Fruit fly (Drosophila melanogaster) whole organism, embryonic: Measurements from ENCODE around the gene CG31800.

Experiments used
- Atf6 ChIP-seq: fragments of 200-800 bp; sonication (Bioruptor generic); IDR thresholded peaks from 2 replicates; pipeline ENCODE4 v1.3.6; 2022; ENCODE audit warnings: missing biosample characterization, missing genetic modification characterization
- C15 ChIP-seq: fragments of 200-800 bp; sonication (Bioruptor generic); IDR thresholded peaks from 3 replicates; pipeline ENCODE4 v1.3.6; 2022; ENCODE audit warnings: missing biosample characterization, missing genetic modification characterization
- CG10565 ChIP-seq: fragments of 200-800 bp; sonication (Bioruptor generic); optimal IDR thresholded peaks from 3 replicates; lab custom pipeline; 2016; ENCODE audit warnings: missing biosample characterization, mild to moderate bottlenecking, missing genetic modification characterization
- CG11247 ChIP-seq: fragments of 200-800 bp; sonication (Bioruptor generic); IDR thresholded peaks from 2 replicates; pipeline ENCODE4 v1.3.6; 2022; ENCODE audit warnings: missing biosample characterization, missing genetic modification characterization
- CG11398 ChIP-seq: fragments of 200-800 bp; sonication (Bioruptor generic); optimal IDR thresholded peaks from 2 replicates; lab custom pipeline; 2016; ENCODE audit warnings: missing biosample characterization, missing genetic modification characterization
- CG11560 ChIP-seq: fragments of 200-800 bp; sonication (Bioruptor generic); IDR thresholded peaks from 3 replicates; pipeline ENCODE4 v1.3.6; 2022; ENCODE audit warnings: missing biosample characterization, missing genetic modification characterization
- CG11696 ChIP-seq: fragments of 200-800 bp; sonication (Bioruptor generic); IDR thresholded peaks from 2 replicates; pipeline ENCODE4 v1.3.6; 2022; ENCODE audit warnings: missing biosample characterization, missing genetic modification characterization
- CG12104 ChIP-seq: fragments of 200-800 bp; sonication (Bioruptor generic); optimal IDR thresholded peaks from 3 replicates; lab custom pipeline; 2016; ENCODE audit warnings: missing biosample characterization, missing genetic modification characterization
- CG15011 ChIP-seq: fragments of 200-800 bp; sonication (Bioruptor generic); optimal IDR thresholded peaks from 3 replicates; lab custom pipeline; 2018; ENCODE audit warnings: missing biosample characterization, mild to moderate bottlenecking, missing genetic modification characterization
- CG1602 ChIP-seq: fragments of 200-800 bp; sonication (Bioruptor generic); optimal IDR thresholded peaks from 3 replicates; lab custom pipeline; 2016; ENCODE audit warnings: missing biosample characterization, missing genetic modification characterization
- CG1792 ChIP-seq: fragments of 200-800 bp; sonication (Bioruptor generic); optimal IDR thresholded peaks from 2 replicates; lab custom pipeline; 2016; ENCODE audit warnings: missing biosample characterization, missing genetic modification characterization
- CG18262 ChIP-seq: fragments of 200-800 bp; optimal IDR thresholded peaks from 3 replicates; lab custom pipeline; 2019; ENCODE audit warnings: missing biosample characterization, mild to moderate bottlenecking, missing genetic modification characterization, moderate library complexity
- CG18476 ChIP-seq: fragments of 200-800 bp; sonication (Bioruptor generic); optimal IDR thresholded peaks from 2 replicates; lab custom pipeline; 2016; ENCODE audit warnings: missing biosample characterization, mild to moderate bottlenecking, missing genetic modification characterization
- CG2678 ChIP-seq: fragments of 200-800 bp; sonication (Bioruptor generic); optimal IDR thresholded peaks from 3 replicates; lab custom pipeline; 2019; ENCODE audit warnings: missing biosample characterization, mild to moderate bottlenecking, missing genetic modification characterization, moderate library complexity
- CG2875 ChIP-seq: fragments of 200-800 bp; sonication (Bioruptor generic); optimal IDR thresholded peaks from 2 replicates; lab custom pipeline; 2017; ENCODE audit warnings: missing biosample characterization, mild to moderate bottlenecking, missing genetic modification characterization, missing genetic modification reagents
- CG30431 ChIP-seq: fragments of 200-800 bp; sonication (Bioruptor generic); optimal IDR thresholded peaks from 2 replicates; lab custom pipeline; 2017; ENCODE audit warnings: missing biosample characterization, missing genetic modification characterization
- CG6175 ChIP-seq: fragments of 200-800 bp; sonication (Bioruptor generic); IDR thresholded peaks from 3 replicates; pipeline ENCODE4 v1.3.6; 2022; ENCODE audit warnings: missing biosample characterization, missing genetic modification characterization
- CG7372 ChIP-seq: fragments of 200-800 bp; sonication (Bioruptor generic); IDR thresholded peaks from 2 replicates; pipeline ENCODE4 v1.3.6; 2022; ENCODE audit warnings: missing biosample characterization, missing genetic modification characterization
- CG9727 ChIP-seq: fragments of 200-800 bp; sonication (Bioruptor generic); optimal IDR thresholded peaks from 3 replicates; lab custom pipeline; 2017; ENCODE audit warnings: missing biosample characterization, mild to moderate bottlenecking, missing genetic modification characterization
- CG9876 ChIP-seq: fragments of 200-800 bp; sonication (Bioruptor generic); optimal IDR thresholded peaks from 2 replicates; lab custom pipeline; 2016; ENCODE audit warnings: missing biosample characterization, missing genetic modification characterization
- CTCF ChIP-seq: fragments of 200-800 bp; sonication (Bioruptor generic); optimal IDR thresholded peaks from 2 replicates; lab custom pipeline; 2017; ENCODE audit warnings: missing biosample characterization, mild to moderate bottlenecking, missing genetic modification characterization, moderate library complexity
- Dek ChIP-seq: fragments of 200-800 bp; sonication (Bioruptor generic); optimal IDR thresholded peaks from 3 replicates; lab custom pipeline; 2019; ENCODE audit warnings: missing biosample characterization, mild to moderate bottlenecking, missing genetic modification characterization, moderate library complexity
- ERR ChIP-seq: fragments of 200-800 bp; sonication (Bioruptor generic); optimal IDR thresholded peaks from 2 replicates; lab custom pipeline; 2016; ENCODE audit warnings: missing biosample characterization, missing genetic modification characterization
- Fer1 ChIP-seq: fragments of 200-800 bp; sonication (Bioruptor generic); optimal IDR thresholded peaks from 2 replicates; lab custom pipeline; 2017; ENCODE audit warnings: missing biosample characterization, mild to moderate bottlenecking, missing genetic modification characterization
- Fer3 ChIP-seq: fragments of 200-800 bp; sonication (Bioruptor generic); optimal IDR thresholded peaks from 2 replicates; lab custom pipeline; 2018; ENCODE audit warnings: missing biosample characterization, mild to moderate bottlenecking, missing genetic modification characterization, moderate library complexity
- Hand ChIP-seq: fragments of 200-800 bp; sonication (Bioruptor generic); optimal IDR thresholded peaks from 2 replicates; lab custom pipeline; 2017; ENCODE audit warnings: mild to moderate bottlenecking, missing biosample characterization, missing genetic modification reagents, missing genetic modification characterization
- Hr78 ChIP-seq, 2 experiments: fragments of 200-800 bp in 1 of 2; fragments of >200 bp in 1 of 2; sonication (Bioruptor generic) in 1 of 2; optimal IDR thresholded peaks; 2 replicates each; lab custom pipeline; 2017 to 2019; ENCODE audit warnings: missing biosample characterization in 2 of 2, missing genetic modification characterization in 2 of 2, mild to moderate bottlenecking in 1 of 2, moderate library complexity in 1 of 2
- Jarid2 ChIP-seq: fragments of 200-800 bp; sonication (Bioruptor generic); optimal IDR thresholded peaks from 3 replicates; lab custom pipeline; 2017; ENCODE audit warnings: mild to moderate bottlenecking, missing biosample characterization, missing genetic modification reagents, missing genetic modification characterization
- MESR4 ChIP-seq: fragments of 200-800 bp; sonication (Bioruptor generic); optimal IDR thresholded peaks from 2 replicates; lab custom pipeline; 2018; ENCODE audit warnings: missing biosample characterization, mild to moderate bottlenecking, missing genetic modification characterization, moderate library complexity
- Med ChIP-seq: fragments of 200-800 bp; sonication (Bioruptor generic); peaks from one replicate; lab custom pipeline; 2016; ENCODE audit warnings: missing biosample characterization, missing genetic modification characterization, mild to moderate bottlenecking, inconsistent platforms, moderate library complexity
- Poxn ChIP-seq: fragments of 200-800 bp; sonication (Bioruptor generic); IDR thresholded peaks from 2 replicates; pipeline ENCODE4 v1.3.6; 2022; ENCODE audit warnings: missing biosample characterization, missing genetic modification characterization
- cad ChIP-seq: fragments of >200 bp; optimal IDR thresholded peaks from 2 replicates; lab custom pipeline; 2017; ENCODE audit warnings: missing biosample characterization, missing genetic modification characterization
- cwo ChIP-seq: fragments of 200-800 bp; sonication (Bioruptor generic); optimal IDR thresholded peaks from 3 replicates; lab custom pipeline; 2017; ENCODE audit warnings: missing biosample characterization, missing genetic modification characterization, mild to moderate bottlenecking, moderate library complexity, missing genetic modification reagents
- dan ChIP-seq: fragments of 200-800 bp; sonication (Bioruptor generic); IDR thresholded peaks from 2 replicates; pipeline ENCODE4 v1.3.6; 2022; ENCODE audit warnings: missing biosample characterization, missing genetic modification characterization
- dati ChIP-seq: fragments of 200-800 bp; sonication (Bioruptor generic); IDR thresholded peaks from 2 replicates; pipeline ENCODE4 v1.3.6; 2022; ENCODE audit warnings: missing biosample characterization, missing genetic modification characterization
- dmrt11E ChIP-seq: fragments of 200-800 bp; sonication (Bioruptor generic); optimal IDR thresholded peaks from 3 replicates; lab custom pipeline; 2018; ENCODE audit warnings: missing biosample characterization, mild to moderate bottlenecking, missing genetic modification characterization, moderate library complexity
- dmrt99B ChIP-seq: fragments of 200-800 bp; sonication (Bioruptor generic); optimal IDR thresholded peaks from 2 replicates; lab custom pipeline; 2018; ENCODE audit warnings: missing biosample characterization, mild to moderate bottlenecking, missing genetic modification characterization, moderate library complexity
- grau ChIP-seq: fragments of 200-800 bp; optimal IDR thresholded peaks from 3 replicates; lab custom pipeline; 2019; ENCODE audit warnings: missing biosample characterization, mild to moderate bottlenecking, missing genetic modification characterization, moderate library complexity
- grn ChIP-seq: fragments of 200-800 bp; sonication (Bioruptor generic); optimal IDR thresholded peaks from 3 replicates; lab custom pipeline; 2017; ENCODE audit warnings: missing biosample characterization, missing genetic modification characterization
- kay ChIP-seq: fragments of 200-800 bp; sonication (Bioruptor generic); optimal IDR thresholded peaks from 2 replicates; lab custom pipeline; 2016; ENCODE audit warnings: missing biosample characterization, missing genetic modification characterization
- lbe ChIP-seq: fragments of 200-800 bp; sonication (Bioruptor generic); optimal IDR thresholded peaks from 2 replicates; lab custom pipeline; 2016; ENCODE audit warnings: missing biosample characterization, mild to moderate bottlenecking, missing genetic modification characterization
- lilli ChIP-seq: fragments of 200-800 bp; sonication (Bioruptor generic); optimal IDR thresholded peaks from 3 replicates; lab custom pipeline; 2016; ENCODE audit warnings: missing biosample characterization, missing genetic modification characterization
- lmd ChIP-seq: fragments of 200-800 bp; sonication (Bioruptor generic); IDR thresholded peaks from 2 replicates; pipeline ENCODE4 v1.3.6; 2022; ENCODE audit warnings: missing biosample characterization, missing genetic modification characterization
- mld ChIP-seq: fragments of 200-800 bp; sonication (Bioruptor generic); IDR thresholded peaks from 3 replicates; pipeline ENCODE4 v1.3.6; 2022; ENCODE audit warnings: missing biosample characterization, missing genetic modification characterization; ENCODE audit not compliant: partially characterized antibody
- nerfin-1 ChIP-seq: fragments of 200-800 bp; sonication (Bioruptor generic); optimal IDR thresholded peaks from 3 replicates; lab custom pipeline; 2019; ENCODE audit warnings: missing biosample characterization, mild to moderate bottlenecking, missing genetic modification characterization, moderate library complexity
- slp2 ChIP-seq: fragments of 200-800 bp; sonication (Bioruptor generic); optimal IDR thresholded peaks from 2 replicates; lab custom pipeline; 2016; ENCODE audit warnings: missing biosample characterization, missing genetic modification characterization
- sob ChIP-seq: fragments of 200-800 bp; sonication (Bioruptor generic); IDR thresholded peaks from 2 replicates; pipeline ENCODE4 v1.3.6; 2022; ENCODE audit warnings: missing biosample characterization, missing genetic modification characterization
- sug ChIP-seq: fragments of 200-800 bp; optimal IDR thresholded peaks from 2 replicates; lab custom pipeline; 2019; ENCODE audit warnings: missing biosample characterization, mild to moderate bottlenecking, missing genetic modification characterization, moderate library complexity
- trem ChIP-seq: fragments of 200-800 bp; optimal IDR thresholded peaks from 3 replicates; lab custom pipeline; 2019; ENCODE audit warnings: missing biosample characterization, mild to moderate bottlenecking, missing genetic modification characterization, moderate library complexity
- ttk ChIP-seq: fragments of 200-800 bp; sonication (Bioruptor generic); IDR thresholded peaks from 2 replicates; pipeline ENCODE4 v2.1.2; 2022; ENCODE audit warnings: missing biosample characterization, missing genetic modification characterization
- vnd ChIP-seq: fragments of 200-800 bp; sonication (Bioruptor generic); IDR thresholded peaks from 3 replicates; pipeline ENCODE4 v1.3.6; 2022; ENCODE audit warnings: missing biosample characterization, missing genetic modification characterization; ENCODE audit not compliant: partially characterized antibody
- z ChIP-seq: fragments of 200-800 bp; sonication (Bioruptor generic); IDR thresholded peaks from 3 replicates; pipeline ENCODE4 v1.3.6; 2022; ENCODE audit warnings: missing biosample characterization, missing genetic modification characterization

The CG31800 gene

DNA sequence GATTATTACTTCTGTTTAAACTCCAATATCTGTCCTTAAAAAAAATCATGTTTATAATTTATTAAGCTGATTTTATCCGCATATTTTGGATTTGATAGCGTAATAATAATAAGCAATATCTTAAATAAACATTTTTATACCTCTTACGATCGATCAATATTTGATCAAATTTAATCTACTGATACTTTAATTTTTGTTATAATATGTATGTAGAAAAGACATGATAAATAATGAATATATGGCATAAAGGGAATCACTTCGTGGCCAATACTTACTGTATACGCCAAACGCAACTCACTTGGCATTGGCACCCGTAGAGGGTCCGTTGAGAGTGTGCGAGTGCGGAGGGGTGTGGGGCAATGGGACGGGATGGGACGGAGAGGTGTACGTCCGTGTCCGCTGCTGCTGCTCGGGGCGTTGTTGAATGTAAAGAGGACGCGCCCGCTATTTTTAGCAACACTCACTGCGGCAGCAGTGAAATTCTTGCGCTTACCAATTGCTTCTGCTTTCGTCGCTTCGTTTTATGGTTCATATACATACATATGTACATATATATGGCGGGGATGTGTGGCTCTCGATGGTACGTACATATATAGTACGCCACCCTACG is 1.8 kb upstream of the CG31800 start (continued):
- TF ChIP-seq grau (tag; lab: Kevin White, UChicago), result peak; percentile 79
- TF ChIP-seq dmrt11E (tag; lab: Kevin White, UChicago), result no peak
- TF ChIP-seq CG6175 (GFP tag; lab: Robert Waterston, UW), result 0 out of 3 replicates have a peak, but pooled peaks have one; percentile 21
- no peak for TF ChIP-seq CG10565 (GFP tag; lab: Kevin White, UChicago)
- TF ChIP-seq slp2, result no peak
- no peak for TF ChIP-seq Poxn
- TF ChIP-seq lilli (GFP tag; lab: Kevin White, UChicago), result peak; percentile 26
- TF ChIP-seq Hand (GFP tag; lab: Kevin White, UChicago), result no peak
- peak; percentile 18 for TF ChIP-seq CG18262 (tag; lab: Kevin White, UChicago)
- no peak for TF ChIP-seq CG11560 (tag; lab: Robert Waterston, UW)
- TF ChIP-seq CG9727, result peak; percentile 22
- peak; percentile 5 for TF ChIP-seq Dek
- TF ChIP-seq Fer1 (GFP tag; lab: Kevin White, UChicago), result peak; percentile 10
- TF ChIP-seq sug (tag; lab: Kevin White, UChicago), result no peak
- TF ChIP-seq CG30431, result no peak
- no peak for TF ChIP-seq CG11398
- peak; percentile 14 for TF ChIP-seq cwo (GFP tag; lab: Kevin White, UChicago)
- TF ChIP-seq trem (tag; lab: Kevin White, UChicago), result no peak
- no peak for TF ChIP-seq lmd
- TF ChIP-seq dmrt99B (tag; lab: Kevin White, UChicago), result peak; percentile 4
- no peak for TF ChIP-seq nerfin-1 (tag; lab: Kevin White, UChicago)
- no peak for TF ChIP-seq sob (GFP tag; lab: Robert Waterston, UW)
- TF ChIP-seq CG2678 (tag; lab: Kevin White, UChicago), result peak; percentile 58
- no peak for TF ChIP-seq CG1792 (GFP tag; lab: Kevin White, UChicago)
- no peak for TF ChIP-seq lbe (GFP tag; lab: Kevin White, UChicago)
- TF ChIP-seq MESR4 (GFP tag; lab: Kevin White, UChicago), result no peak
- TF ChIP-seq C15, result no peak
- TF ChIP-seq ttk, result no peak
- TF ChIP-seq Hr78 (GFP tag; optimal IDR thresholded peaks at IDR 0.05; lab: Kevin White, UChicago), result no peak
- peak; percentile 1 for TF ChIP-seq cad
- no peak for TF ChIP-seq CG9876 (GFP tag; lab: Kevin White, UChicago)
- no peak for TF ChIP-seq CG11247 (GFP tag; lab: Robert Waterston, UW)
- no peak for TF ChIP-seq Jarid2
- TF ChIP-seq CG12104 (GFP tag; lab: Kevin White, UChicago), result no peak
- TF ChIP-seq CTCF (GFP tag; lab: Kevin White, UChicago), result no peak
- TF ChIP-seq CG18476, result no peak
- TF ChIP-seq CG2875 (GFP tag; lab: Kevin White, UChicago), result no peak
- no peak for TF ChIP-seq CG1602 (GFP tag; lab: Kevin White, UChicago)
- TF ChIP-seq dan, result no peak
- no peak for TF ChIP-seq grn (GFP tag; lab: Kevin White, UChicago)
- no peak for TF ChIP-seq CG7372 (GFP tag; lab: Robert Waterston, UW)
- TF ChIP-seq kay (GFP tag; lab: Kevin White, UChicago), result no peak
- no peak for TF ChIP-seq dati (GFP tag; lab: Robert Waterston, UW)
- peak; percentile 48 for TF ChIP-seq Med
- TF ChIP-seq ERR (GFP tag; lab: Kevin White, UChicago), result no peak
- TF ChIP-seq Fer3 (tag; lab: Kevin White, UChicago), result no peak
- TF ChIP-seq mld (GFP tag; lab: Robert Waterston, UW), result no peak
- no peak for TF ChIP-seq CG15011 (GFP tag; lab: Kevin White, UChicago)
- no peak for TF ChIP-seq CG11696
- no peak for TF ChIP-seq vnd (GFP tag; lab: Robert Waterston, UW)
- TF ChIP-seq Atf6 (GFP tag; lab: Robert Waterston, UW), result no peak
- TF ChIP-seq z, result no peak
